Worm (Caenorhabditis elegans) whole organism, L1 larva: ENCODE measurements around the gene Y57A10A.29.

Experiments used
- Y116A8C.19 ChIP-seq: sonication (generic microtip); optimal IDR thresholded peaks from 2 replicates; lab custom pipeline; 2016; ENCODE audit warnings: missing compliant biosample characterization, missing genetic modification characterization, borderline replicate concordance
- alr-1 ChIP-seq: fragments of 200-800 bp; sonication (Bioruptor generic); optimal IDR thresholded peaks from 2 replicates; lab custom pipeline; 2018; ENCODE audit warnings: borderline replicate concordance, mild to moderate bottlenecking, missing genetic modification characterization, missing compliant biosample characterization
- skn-1 ChIP-seq: fragments of 150-350 bp; optimal IDR thresholded peaks from 2 replicates; lab custom pipeline; 2014; ENCODE audit warnings: missing biosample characterization, missing genetic modification characterization

DNA sequence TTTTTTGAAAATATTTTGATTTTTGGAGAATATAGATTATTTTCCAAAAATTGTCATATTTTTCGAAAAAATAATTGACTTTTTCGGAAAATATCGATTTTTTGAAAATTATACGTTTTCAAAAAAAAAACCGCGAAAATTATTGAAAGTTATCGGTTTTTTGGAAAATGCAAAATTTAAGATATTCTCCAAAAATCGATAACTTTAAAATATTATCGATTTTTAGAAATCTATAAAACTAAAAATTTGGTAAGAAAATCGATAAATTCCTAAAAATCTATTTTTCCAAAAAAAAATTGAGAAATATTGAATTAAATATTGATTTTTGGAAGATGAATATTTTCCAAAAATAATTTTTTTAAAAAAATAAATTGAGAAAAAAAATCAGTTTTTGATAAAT is 22.3 kb upstream of the Y57A10A.29 start:
- TF ChIP-seq Y116A8C.19 (no peak), skn-1 (tag; lab: Kevin White, UChicago) (no peak), alr-1 (tag; lab: Kevin White, UChicago) (no peak)
